Worm (Caenorhabditis elegans) whole organism, L2 larva: Measurements from ENCODE around the gene ced-8.

Source experiments
- C34F6.9 ChIP-seq: fragments of 150-350 bp; optimal IDR thresholded peaks from 2 replicates; lab custom pipeline; 2014; ENCODE audit warnings: missing biosample characterization, missing genetic modification characterization
- F13H6.1 ChIP-seq: sonication (generic microtip); optimal IDR thresholded peaks from 2 replicates; lab custom pipeline; 2016; ENCODE audit warnings: missing genetic modification characterization, missing compliant biosample characterization
- R02D3.7 ChIP-seq: fragments of 150-350 bp; optimal IDR thresholded peaks from 2 replicates; lab custom pipeline; 2014; ENCODE audit warnings: missing biosample characterization, missing genetic modification characterization
- Y55F3AM.14 ChIP-seq: fragments of 200-800 bp; sonication (Bioruptor generic); optimal IDR thresholded peaks from 2 replicates; lab custom pipeline; 2018; ENCODE audit warnings: mild to moderate bottlenecking, missing genetic modification characterization, missing compliant biosample characterization
- ZK546.5 ChIP-seq: sonication (generic microtip); optimal IDR thresholded peaks from 2 replicates; lab custom pipeline; 2017; ENCODE audit warnings: missing biosample characterization, missing genetic modification characterization
- alr-1 ChIP-seq: fragments of 150-350 bp; optimal IDR thresholded peaks from 2 replicates; lab custom pipeline; 2014; ENCODE audit warnings: missing biosample characterization, missing genetic modification characterization
- aly-2 ChIP-seq: fragments of 150-350 bp; optimal IDR thresholded peaks from 2 replicates; lab custom pipeline; 2014; ENCODE audit warnings: missing biosample characterization, missing genetic modification characterization
- ama-1 ChIP-seq: fragments of 150-350 bp; optimal IDR thresholded peaks from 2 replicates; lab custom pipeline; 2018; ENCODE audit warnings: inconsistent platforms
- blmp-1 ChIP-seq: sonication (generic microtip); optimal IDR thresholded peaks from 2 replicates; lab custom pipeline; 2017; ENCODE audit warnings: missing genetic modification characterization, mild to moderate bottlenecking, missing compliant biosample characterization, antibody characterized with exemption, moderate library complexity; ENCODE audit not compliant: insufficient read depth
- ceh-16 ChIP-seq: fragments of 150-350 bp; optimal IDR thresholded peaks from 2 replicates; lab custom pipeline; 2014; ENCODE audit warnings: missing biosample characterization, missing genetic modification characterization
- ceh-82 ChIP-seq: fragments of 150-350 bp; optimal IDR thresholded peaks from 2 replicates; lab custom pipeline; 2014; ENCODE audit warnings: missing biosample characterization, missing genetic modification characterization
- crh-2 ChIP-seq: sonication (generic microtip); optimal IDR thresholded peaks from 2 replicates; lab custom pipeline; 2017; ENCODE audit warnings: missing biosample characterization, missing genetic modification characterization
- dmd-4 ChIP-seq: sonication (generic microtip); optimal IDR thresholded peaks from 2 replicates; lab custom pipeline; 2017; ENCODE audit warnings: missing biosample characterization, missing genetic modification characterization
- egl-27 ChIP-seq: sonication (generic microtip); optimal IDR thresholded peaks from 3 replicates; lab custom pipeline; 2017; ENCODE audit warnings: missing biosample characterization, missing genetic modification reagents, missing genetic modification characterization
- elt-1 ChIP-seq: fragments of 150-350 bp; optimal IDR thresholded peaks from 2 replicates; lab custom pipeline; 2014; ENCODE audit warnings: missing biosample characterization, missing genetic modification characterization
- elt-3 ChIP-seq: sonication (generic microtip); optimal IDR thresholded peaks from 2 replicates; lab custom pipeline; 2017; ENCODE audit warnings: missing biosample characterization, missing genetic modification characterization
- fos-1 ChIP-seq: fragments of 150-350 bp; optimal IDR thresholded peaks from 2 replicates; lab custom pipeline; 2014; ENCODE audit warnings: missing biosample characterization, missing genetic modification characterization
- gmeb-1 ChIP-seq: fragments of 150-350 bp; optimal IDR thresholded peaks from 2 replicates; lab custom pipeline; 2014; ENCODE audit warnings: missing biosample characterization, missing genetic modification characterization
- lin-11 ChIP-seq: fragments of 150-350 bp; sonication (generic microtip); optimal IDR thresholded peaks from 2 replicates; lab custom pipeline; 2014; ENCODE audit warnings: missing biosample characterization, missing genetic modification characterization, inconsistent platforms, mixed read lengths
- lin-13 ChIP-seq: fragments of 150-350 bp; optimal IDR thresholded peaks from 2 replicates; lab custom pipeline; 2014; ENCODE audit warnings: missing biosample characterization, missing genetic modification reagents, missing genetic modification characterization
- lin-39 ChIP-seq: fragments of 150-350 bp; optimal IDR thresholded peaks from 2 replicates; lab custom pipeline; 2014; ENCODE audit warnings: missing biosample characterization, missing genetic modification reagents, missing genetic modification characterization
- lsy-2 ChIP-seq, 2 experiments: fragments of 150-350 bp in 1 of 2; sonication (generic microtip) in 1 of 2; optimal IDR thresholded peaks; 2 replicates each; lab custom pipeline; 2014 to 2017; ENCODE audit warnings: missing biosample characterization in 2 of 2, missing genetic modification characterization in 2 of 2
- mab-5 ChIP-seq: fragments of 150-350 bp; optimal IDR thresholded peaks from 2 replicates; lab custom pipeline; 2014; ENCODE audit warnings: missing biosample characterization, missing genetic modification characterization
- mbf-1 ChIP-seq: sonication (generic microtip); optimal IDR thresholded peaks from 2 replicates; lab custom pipeline; 2017; ENCODE audit warnings: missing biosample characterization, missing genetic modification characterization
- mdl-1 ChIP-seq, 2 experiments: fragments of 150-350 bp in 1 of 2; sonication (generic microtip) in 1 of 2; optimal IDR thresholded peaks; 2 replicates each; lab custom pipeline; 2017; ENCODE audit warnings: missing biosample characterization in 2 of 2, missing genetic modification characterization in 2 of 2
- nhr-10 ChIP-seq: sonication (generic microtip); optimal IDR thresholded peaks from 2 replicates; lab custom pipeline; 2017; ENCODE audit warnings: missing biosample characterization, missing genetic modification characterization
- nhr-11 ChIP-seq: fragments of 150-350 bp; optimal IDR thresholded peaks from 2 replicates; lab custom pipeline; 2014; ENCODE audit warnings: missing biosample characterization, missing genetic modification characterization
- nhr-12 ChIP-seq: fragments of 150-350 bp; optimal IDR thresholded peaks from 2 replicates; lab custom pipeline; 2014; ENCODE audit warnings: missing biosample characterization, missing genetic modification characterization
- nhr-129 ChIP-seq: fragments of 150-350 bp; optimal IDR thresholded peaks from 2 replicates; lab custom pipeline; 2014; ENCODE audit warnings: missing biosample characterization, missing genetic modification characterization
- nhr-21 ChIP-seq: fragments of 150-350 bp; optimal IDR thresholded peaks from 2 replicates; lab custom pipeline; 2014; ENCODE audit warnings: missing biosample characterization, missing genetic modification characterization
- nhr-23 ChIP-seq: fragments of 150-350 bp; optimal IDR thresholded peaks from 2 replicates; lab custom pipeline; 2014; ENCODE audit warnings: missing biosample characterization, missing genetic modification reagents, missing genetic modification characterization
- nhr-237 ChIP-seq: fragments of 150-350 bp; optimal IDR thresholded peaks from 2 replicates; lab custom pipeline; 2014; ENCODE audit warnings: missing biosample characterization, missing genetic modification characterization
- nhr-25 ChIP-seq: fragments of 150-350 bp; sonication (generic microtip); optimal IDR thresholded peaks from 3 replicates; lab custom pipeline; 2014; ENCODE audit warnings: missing biosample characterization, missing genetic modification characterization
- nhr-6 ChIP-seq: fragments of 150-350 bp; optimal IDR thresholded peaks from 2 replicates; lab custom pipeline; 2014; ENCODE audit warnings: missing biosample characterization, missing genetic modification characterization
- nhr-77 ChIP-seq: fragments of 150-350 bp; optimal IDR thresholded peaks from 2 replicates; lab custom pipeline; 2014; ENCODE audit warnings: missing biosample characterization, missing genetic modification characterization
- peb-1 ChIP-seq: fragments of 150-350 bp; optimal IDR thresholded peaks from 2 replicates; lab custom pipeline; 2014; ENCODE audit warnings: missing biosample characterization, missing genetic modification characterization
- sem-4 ChIP-seq: fragments of 150-350 bp; optimal IDR thresholded peaks from 2 replicates; lab custom pipeline; 2014; ENCODE audit warnings: missing biosample characterization, missing genetic modification reagents, missing genetic modification characterization
- skn-1 ChIP-seq: sonication (generic microtip); optimal IDR thresholded peaks from 2 replicates; lab custom pipeline; 2017; ENCODE audit warnings: missing biosample characterization, missing genetic modification characterization
- sma-3 ChIP-seq: sonication (generic microtip); optimal IDR thresholded peaks from 2 replicates; lab custom pipeline; 2016; ENCODE audit warnings: missing genetic modification reagents, missing genetic modification characterization, missing compliant biosample characterization
- sma-9 ChIP-seq, 2 experiments: fragments of 150-350 bp in 1 of 2; sonication (generic microtip) in 1 of 2; optimal IDR thresholded peaks; 2 replicates each; lab custom pipeline; 2014 to 2016; ENCODE audit warnings: missing genetic modification characterization in 2 of 2, mild to moderate bottlenecking in 1 of 2, missing biosample characterization in 1 of 2, missing compliant biosample characterization in 1 of 2, missing genetic modification reagents in 1 of 2, moderate library complexity in 1 of 2
- snpc-4 ChIP-seq: fragments of 150-350 bp; optimal IDR thresholded peaks from 2 replicates; lab custom pipeline; 2014; ENCODE audit warnings: missing biosample characterization, missing genetic modification characterization
- unc-39 ChIP-seq: fragments of 150-350 bp; optimal IDR thresholded peaks from 2 replicates; lab custom pipeline; 2014; ENCODE audit warnings: missing biosample characterization, missing genetic modification characterization
- unc-55 ChIP-seq: fragments of 150-350 bp; sonication (generic microtip); optimal IDR thresholded peaks from 3 replicates; lab custom pipeline; 2014; ENCODE audit warnings: missing biosample characterization, missing genetic modification reagents, missing genetic modification characterization
- unc-62 ChIP-seq: fragments of 150-350 bp; optimal IDR thresholded peaks from 2 replicates; lab custom pipeline; 2014; ENCODE audit warnings: missing biosample characterization, missing genetic modification reagents, missing genetic modification characterization
- zag-1 ChIP-seq: fragments of 150-350 bp; optimal IDR thresholded peaks from 2 replicates; lab custom pipeline; 2014; ENCODE audit warnings: missing biosample characterization, missing genetic modification characterization
- ztf-1 ChIP-seq: fragments of 200-800 bp; sonication (Bioruptor generic); conservative IDR thresholded peaks from 2 replicates; pipeline ENCODE4 v1.3.6; 2022; ENCODE audit warnings: missing genetic modification characterization, missing compliant biosample characterization
- ztf-11 ChIP-seq: sonication (generic microtip); optimal IDR thresholded peaks from 2 replicates; lab custom pipeline; 2017; ENCODE audit warnings: missing biosample characterization, missing genetic modification characterization
- ztf-4 ChIP-seq: fragments of 150-350 bp; optimal IDR thresholded peaks from 2 replicates; lab custom pipeline; 2014; ENCODE audit warnings: missing biosample characterization, missing genetic modification characterization

ced-8 gene

ce11 chrX:8384642-8385181 is 32.0 kb downstream of the ced-8 start, which contains the start of gene F41D9.2:
TSS of gene F41D9.2 (minus strand) at chrX:8384945.
- TF ChIP-seq lsy-2 (tag; optimal IDR thresholded peaks at IDR 0.05; lab: Kevin White, UChicago): no peak
- TF ChIP-seq blmp-1 (tag; lab: Kevin White, UChicago): peak; percentile 61

- TF ChIP-seq ztf-11 (tag; lab: Kevin White, UChicago) (no peak), fos-1 (tag; lab: Kevin White, UChicago) (peak; percentile 4), sma-9 (GFP tag; optimal IDR thresholded peaks at IDR 0.05; lab: Kevin White, UChicago) (peak; percentile 40), sma-9 (tag; optimal IDR thresholded peaks at IDR 0.05; lab: Kevin White, UChicago) (no peak), crh-2 (tag; lab: Kevin White, UChicago) (peak; percentile 54), elt-1 (tag; lab: Kevin White, UChicago) (no peak), nhr-129 (tag; lab: Kevin White, UChicago) (peak; percentile 49)
Measured at ce11 chrX:8381651-8382050, 35.1 kb downstream of the ced-8 start.

- TF ChIP-seq ceh-16 (tag; lab: Kevin White, UChicago) (no peak), sma-3 (GFP tag; lab: Kevin White, UChicago) (no peak), elt-3 (tag; lab: Kevin White, UChicago) (no peak), C34F6.9 (tag; lab: Kevin White, UChicago) (peak; percentile 73), peb-1 (tag; lab: Kevin White, UChicago) (no peak), gmeb-1 (tag; lab: Kevin White, UChicago) (no peak), unc-55 (GFP tag; lab: Kevin White, UChicago) (peak; percentile 81), alr-1 (tag; lab: Kevin White, UChicago) (peak; percentile 34), ztf-11 (tag; lab: Kevin White, UChicago) (no peak), zag-1 (tag; lab: Kevin White, UChicago) (peak; percentile 64), nhr-77 (tag; lab: Kevin White, UChicago) (no peak), egl-27 (tag; lab: Kevin White, UChicago) (no peak), sma-9 (GFP tag; optimal IDR thresholded peaks at IDR 0.05; lab: Kevin White, UChicago) (peak; percentile 45), sma-9 (tag; optimal IDR thresholded peaks at IDR 0.05; lab: Kevin White, UChicago) (no peak), mdl-1 (tag; optimal IDR thresholded peaks at IDR 0.05; lab: Kevin White, UChicago) (peak in 1 of 2 experiments; percentile 48), skn-1 (tag; lab: Kevin White, UChicago) (no peak), R02D3.7 (tag; lab: Kevin White, UChicago) (no peak), nhr-237 (tag; lab: Kevin White, UChicago) (no peak), nhr-129 (tag; lab: Kevin White, UChicago) (peak; percentile 52), lin-13 (GFP tag; lab: Kevin White, UChicago) (no peak), Y55F3AM.14 (GFP tag; lab: Kevin White, UChicago) (peak; percentile 34), snpc-4 (tag; lab: Kevin White, UChicago) (no peak), dmd-4 (tag; lab: Kevin White, UChicago) (no peak), nhr-25 (tag; lab: Kevin White, UChicago) (no peak), F13H6.1 (tag; lab: Kevin White, UChicago) (peak; percentile 60), mbf-1 (tag; lab: Kevin White, UChicago) (no peak), nhr-6 (tag; lab: Kevin White, UChicago) (peak; percentile 23), ama-1 (no peak), mab-5 (tag; lab: Kevin White, UChicago) (no peak), sem-4 (tag; lab: Kevin White, UChicago) (no peak), nhr-21 (tag; lab: Kevin White, UChicago) (peak; percentile 3), ztf-1 (GFP tag; lab: Robert Waterston, UW) (no peak), lin-11 (tag; lab: Kevin White, UChicago) (no peak), unc-39 (no peak), aly-2 (tag; lab: Kevin White, UChicago) (no peak), crh-2 (tag; lab: Kevin White, UChicago) (peak; percentile 79), lsy-2 (tag; optimal IDR thresholded peaks at IDR 0.05; lab: Kevin White, UChicago) (peak in 1 of 2 experiments; percentile 49), unc-62 (GFP tag; lab: Kevin White, UChicago) (no peak), fos-1 (tag; lab: Kevin White, UChicago) (no peak), ZK546.5 (tag; lab: Kevin White, UChicago) (no peak), blmp-1 (tag; lab: Kevin White, UChicago) (no peak), nhr-11 (tag; lab: Kevin White, UChicago) (no peak), ceh-82 (tag; lab: Kevin White, UChicago) (no peak), nhr-12 (no peak), ztf-4 (tag; lab: Kevin White, UChicago) (peak; percentile 41), nhr-23 (tag; lab: Kevin White, UChicago) (no peak), nhr-10 (tag; lab: Kevin White, UChicago) (no peak), elt-1 (tag; lab: Kevin White, UChicago) (no peak), lin-39 (tag; lab: Kevin White, UChicago) (no peak)
Measured at ce11 chrX:8378312-8378711, 38.4 kb downstream of the ced-8 start, which contains the start of gene tbc-18. TSS of gene tbc-18 (plus strand) at chrX:8378557.
